Worm (Caenorhabditis elegans): ENCODE data around the gene C38C3.3.

- TF ChIP-seq nhr-77 (tag; optimal IDR thresholded peaks at IDR 0.05) (no peak), aly-2 (tag; optimal IDR thresholded peaks at IDR 0.05) (no peak), unc-62 (GFP tag; optimal IDR thresholded peaks at IDR 0.05) (no peak), ama-1 (optimal IDR thresholded peaks at IDR 0.05) (no peak), lsy-2 (tag; optimal IDR thresholded peaks at IDR 0.05) (no peak)
Measured at ce11 chrV:1468905-1469304, 26.5 kb upstream of the C38C3.3 start.
